Fruit fly (Drosophila melanogaster): ENCODE measurements around the gene Tre1.
A peak's percentile ranks its signal among the peaks of the same experiment; 100 is the strongest.

The Tre1 gene

DNA sequence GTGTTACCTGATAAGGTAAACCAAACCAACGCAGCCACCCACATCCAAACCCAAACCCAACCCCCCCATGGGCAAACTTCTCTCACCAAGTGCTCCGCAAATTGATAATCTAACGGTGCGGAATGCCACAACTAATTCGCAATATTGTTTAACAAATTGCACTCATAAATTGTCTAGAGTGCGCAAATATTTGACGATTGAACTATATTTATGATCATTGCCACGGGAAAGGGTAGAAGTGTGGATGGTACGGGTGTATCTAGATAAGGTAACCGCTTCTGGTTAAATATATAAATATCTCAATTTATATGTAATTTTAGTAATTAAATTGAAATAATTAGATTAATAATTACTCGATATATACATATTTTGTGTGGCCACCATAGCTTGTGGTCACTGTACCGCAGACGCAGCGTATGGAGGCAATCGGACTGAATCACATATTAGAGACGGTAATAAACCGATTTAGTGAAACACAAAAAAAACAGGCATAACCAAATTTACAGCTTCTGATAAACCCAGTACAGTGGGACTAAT lies 38.8 kb upstream of the Tre1 start:
- peak; percentile 84 for TF ChIP-seq rgr (GFP tag; optimal IDR thresholded peaks at IDR 0.05)
- TF ChIP-seq Hnf4 (GFP tag; optimal IDR thresholded peaks at IDR 0.05), result peak; percentile 55
- peak; percentile 72 for TF ChIP-seq OdsH (GFP tag; optimal IDR thresholded peaks at IDR 0.05)
- TF ChIP-seq Sp1 (GFP tag; optimal IDR thresholded peaks at IDR 0.05), result peak; percentile 81
- TF ChIP-seq psq (GFP tag; optimal IDR thresholded peaks at IDR 0.05), result peak; percentile 55
- no peak for TF ChIP-seq lola (GFP tag; optimal IDR thresholded peaks at IDR 0.05)
- TF ChIP-seq h (GFP tag; optimal IDR thresholded peaks at IDR 0.05), result peak; percentile 70
- peak; percentile 39 for TF ChIP-seq br (GFP tag; optimal IDR thresholded peaks at IDR 0.05)
- TF ChIP-seq dmrt93B (GFP tag; optimal IDR thresholded peaks at IDR 0.05), result peak; percentile 42
- peak; percentile 84 for TF ChIP-seq HLH106 (tag; optimal IDR thresholded peaks at IDR 0.05)
- peak; percentile 46 for TF ChIP-seq ey (GFP tag; optimal IDR thresholded peaks at IDR 0.05)
- TF ChIP-seq brk (GFP tag; optimal IDR thresholded peaks at IDR 0.05), result peak; percentile 45
- peak; percentile 67 for TF ChIP-seq fru (GFP tag; optimal IDR thresholded peaks at IDR 0.05)
- TF ChIP-seq tai (GFP tag; optimal IDR thresholded peaks at IDR 0.05), result no peak
- TF ChIP-seq sage (GFP tag; optimal IDR thresholded peaks at IDR 0.05), result peak; percentile 52
- TF ChIP-seq foxo (GFP tag; optimal IDR thresholded peaks at IDR 0.05), result peak in 1 of 2 experiments; percentile 83
- TF ChIP-seq dl (GFP tag; optimal IDR thresholded peaks at IDR 0.05; ENCODE audit: insufficient read depth in 1 of 2, partially characterized antibody in 2 of 2), result no peak
- peak; percentile 59 for TF ChIP-seq CG9705 (GFP tag; optimal IDR thresholded peaks at IDR 0.05)
- no peak for TF ChIP-seq sv (GFP tag; optimal IDR thresholded peaks at IDR 0.05)
- no peak for TF ChIP-seq CG32264 (GFP tag; optimal IDR thresholded peaks at IDR 0.05)
- TF ChIP-seq Rel (GFP tag; optimal IDR thresholded peaks at IDR 0.05), result no peak
- peak; percentile 67 for TF ChIP-seq Rel (tag; optimal IDR thresholded peaks at IDR 0.05)

dm6 chrX:5717741-5718475 lies 38.1 kb upstream of the Tre1 start, which contains the start of gene CG33080:
Gene CG33080 (minus strand): TSS chrX:5717778.
- TF ChIP-seq HLH106 (tag; optimal IDR thresholded peaks at IDR 0.05), result peak; percentile 7
- peak; percentile 27 for TF ChIP-seq Hnf4 (GFP tag; optimal IDR thresholded peaks at IDR 0.05)
- peak; percentile 15 for TF ChIP-seq br (GFP tag; optimal IDR thresholded peaks at IDR 0.05)
- TF ChIP-seq GATAd (GFP tag; optimal IDR thresholded peaks at IDR 0.05), result no peak
- peak; percentile 1 for TF ChIP-seq fru (GFP tag; optimal IDR thresholded peaks at IDR 0.05)
- TF ChIP-seq h (GFP tag; optimal IDR thresholded peaks at IDR 0.05), result peak; percentile 55
- no peak for TF ChIP-seq woc (GFP tag; optimal IDR thresholded peaks at IDR 0.05)
- TF ChIP-seq foxo (GFP tag; optimal IDR thresholded peaks at IDR 0.05), result peak in 1 of 2 experiments; percentile 23
- TF ChIP-seq Dif (GFP tag; optimal IDR thresholded peaks at IDR 0.05; ENCODE audit: partially characterized antibody), result no peak
- TF ChIP-seq Vsx2 (GFP tag; optimal IDR thresholded peaks at IDR 0.05; ENCODE audit: partially characterized antibody), result peak; percentile 97
- TF ChIP-seq rgr (GFP tag; optimal IDR thresholded peaks at IDR 0.05), result peak; percentile 13

- peak; percentile 38 for TF ChIP-seq Sp1 (GFP tag; optimal IDR thresholded peaks at IDR 0.05)
- peak; percentile 22 for TF ChIP-seq rgr (GFP tag; optimal IDR thresholded peaks at IDR 0.05)
- TF ChIP-seq Myc (optimal IDR thresholded peaks at IDR 0.05), result peak; percentile 45
- peak; percentile 35 for TF ChIP-seq N (GFP tag; optimal IDR thresholded peaks at IDR 0.05)
- no peak for TF ChIP-seq woc (GFP tag; optimal IDR thresholded peaks at IDR 0.05)
- TF ChIP-seq fru (GFP tag; optimal IDR thresholded peaks at IDR 0.05), result peak; percentile 19
- TF ChIP-seq foxo (GFP tag; optimal IDR thresholded peaks at IDR 0.05), result peak in 1 of 2 experiments; percentile 34
- no peak for TF ChIP-seq Rel (GFP tag; optimal IDR thresholded peaks at IDR 0.05)
- TF ChIP-seq Rel (tag; optimal IDR thresholded peaks at IDR 0.05), result no peak
- TF ChIP-seq h (GFP tag; optimal IDR thresholded peaks at IDR 0.05), result peak; percentile 29
- TF ChIP-seq ey (GFP tag; optimal IDR thresholded peaks at IDR 0.05), result peak; percentile 11
- TF ChIP-seq brk (GFP tag; optimal IDR thresholded peaks at IDR 0.05), result no peak
- peak; percentile 46 for TF ChIP-seq CrebA (GFP tag; optimal IDR thresholded peaks at IDR 0.05; ENCODE audit: borderline replicate concordance)
Measured at dm6 chrX:5715455-5716227, 35.9 kb upstream of the Tre1 start.

DNA sequence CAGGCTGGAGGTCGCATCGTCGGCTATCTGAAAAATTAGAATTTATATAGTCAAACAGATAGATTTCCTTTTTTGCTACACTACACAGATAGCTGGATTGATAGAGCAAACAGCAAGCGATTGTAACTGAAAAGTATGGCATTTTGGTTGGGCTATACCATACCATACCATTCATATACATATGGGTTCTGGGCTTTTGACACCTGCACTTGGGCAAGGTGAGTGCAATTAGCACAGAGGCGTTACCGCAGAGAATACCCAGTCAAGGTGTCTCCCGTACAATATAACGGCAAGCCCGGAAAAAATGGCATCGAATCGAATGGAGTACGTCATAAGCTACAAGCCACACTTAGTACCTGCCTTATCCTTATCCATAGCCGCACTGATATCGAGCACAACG lies 35.0 kb upstream of the Tre1 start:
- TF ChIP-seq dsf (GFP tag; optimal IDR thresholded peaks at IDR 0.05; ENCODE audit: borderline replicate concordance), result no peak
- TF ChIP-seq h (GFP tag; optimal IDR thresholded peaks at IDR 0.05), result no peak
- no peak for TF ChIP-seq Hr78 (GFP tag; optimal IDR thresholded peaks at IDR 0.05)
- no peak for TF ChIP-seq Sp1 (GFP tag; optimal IDR thresholded peaks at IDR 0.05)
- TF ChIP-seq Myc (optimal IDR thresholded peaks at IDR 0.05), result no peak
- no peak for TF ChIP-seq sv (GFP tag; optimal IDR thresholded peaks at IDR 0.05)
- TF ChIP-seq Abd-B (GFP tag; optimal IDR thresholded peaks at IDR 0.05), result no peak
